Fruit fly (Drosophila melanogaster) whole organism, adult: Measurements from ENCODE around the gene CG31821.

Experiments used
- CG11617 ChIP-seq: fragments of 200-800 bp; sonication (Bioruptor generic); optimal IDR thresholded peaks from 2 replicates; lab custom pipeline; 2017; ENCODE audit warnings: mild to moderate bottlenecking, missing biosample characterization, missing genetic modification reagents, missing genetic modification characterization
- CG12768 ChIP-seq: fragments of 200-800 bp; sonication (Bioruptor generic); optimal IDR thresholded peaks from 2 replicates; lab custom pipeline; 2017; ENCODE audit warnings: missing biosample characterization, missing genetic modification characterization, mild to moderate bottlenecking, moderate library complexity, missing genetic modification reagents
- CG14711 ChIP-seq: fragments of 200-800 bp; sonication (Bioruptor generic); optimal IDR thresholded peaks from 2 replicates; lab custom pipeline; 2018; ENCODE audit warnings: missing biosample characterization, mild to moderate bottlenecking, missing genetic modification characterization, moderate library complexity
- CG1620 ChIP-seq: fragments of 200-800 bp; sonication (Bioruptor generic); optimal IDR thresholded peaks from 2 replicates; lab custom pipeline; 2016; ENCODE audit warnings: missing biosample characterization, missing genetic modification characterization
- CG33017 ChIP-seq: fragments of 200-800 bp; sonication (Bioruptor generic); optimal IDR thresholded peaks from 2 replicates; lab custom pipeline; 2018; ENCODE audit warnings: missing biosample characterization, mild to moderate bottlenecking, missing genetic modification characterization, moderate library complexity
- CG5204 ChIP-seq: fragments of 200-800 bp; sonication (Bioruptor generic); optimal IDR thresholded peaks from 2 replicates; lab custom pipeline; 2016; ENCODE audit warnings: missing biosample characterization, missing genetic modification characterization
- CG7045 ChIP-seq: fragments of 200-800 bp; sonication (Bioruptor generic); optimal IDR thresholded peaks from 2 replicates; lab custom pipeline; 2017; ENCODE audit warnings: missing biosample characterization, mild to moderate bottlenecking, missing genetic modification characterization
- CG7101 ChIP-seq: fragments of 200-800 bp; sonication (Bioruptor generic); optimal IDR thresholded peaks from 2 replicates; lab custom pipeline; 2018; ENCODE audit warnings: missing biosample characterization, mild to moderate bottlenecking, missing genetic modification characterization, moderate library complexity
- Clk ChIP-seq: fragments of 200-800 bp; sonication (Bioruptor generic); optimal IDR thresholded peaks from 2 replicates; lab custom pipeline; 2017; ENCODE audit warnings: missing biosample characterization, missing genetic modification characterization
- Crg-1 ChIP-seq: fragments of 200-800 bp; sonication (Bioruptor generic); optimal IDR thresholded peaks from 2 replicates; lab custom pipeline; 2016; ENCODE audit warnings: missing biosample characterization, missing genetic modification characterization
- Hr96 ChIP-seq: fragments of 200-800 bp; sonication (Bioruptor generic); optimal IDR thresholded peaks from 2 replicates; lab custom pipeline; 2016; ENCODE audit warnings: missing biosample characterization, missing genetic modification characterization
- Mnt ChIP-seq: fragments of 200-800 bp; sonication (Bioruptor generic); optimal IDR thresholded peaks from 2 replicates; lab custom pipeline; 2016; ENCODE audit warnings: missing biosample characterization, mild to moderate bottlenecking, missing genetic modification characterization
- bab1 ChIP-seq: fragments of 200-800 bp; sonication (Bioruptor generic); optimal IDR thresholded peaks from 3 replicates; lab custom pipeline; 2019; ENCODE audit warnings: missing biosample characterization, mild to moderate bottlenecking, missing genetic modification characterization, moderate library complexity
- cic ChIP-seq: fragments of 200-800 bp; sonication (Bioruptor generic); optimal IDR thresholded peaks from 2 replicates; lab custom pipeline; 2017; ENCODE audit warnings: missing biosample characterization, mild to moderate bottlenecking, missing genetic modification characterization, moderate library complexity
- cnc ChIP-seq, 2 experiments: fragments of >200 bp; optimal IDR thresholded peaks; 2 replicates each; lab custom pipeline; 2017
- kay ChIP-seq: fragments of 200-800 bp; sonication (Bioruptor generic); peaks from one replicate; lab custom pipeline; 2016; ENCODE audit warnings: missing biosample characterization, missing genetic modification characterization, borderline replicate concordance
- ovo ChIP-seq: fragments of 200-800 bp; sonication (Bioruptor generic); optimal IDR thresholded peaks from 2 replicates; lab custom pipeline; 2016; ENCODE audit warnings: missing biosample characterization, missing genetic modification characterization
- pad ChIP-seq: fragments of 200-800 bp; sonication (Bioruptor generic); optimal IDR thresholded peaks from 3 replicates; lab custom pipeline; 2017; ENCODE audit warnings: missing biosample characterization, missing genetic modification characterization, mild to moderate bottlenecking, moderate library complexity, missing genetic modification reagents
- tj ChIP-seq: fragments of 200-800 bp; sonication (Bioruptor generic); optimal IDR thresholded peaks from 3 replicates; lab custom pipeline; 2017; ENCODE audit warnings: missing biosample characterization, mild to moderate bottlenecking, missing genetic modification characterization, moderate library complexity
- toe ChIP-seq: fragments of 200-800 bp; sonication (Bioruptor generic); optimal IDR thresholded peaks from 2 replicates; lab custom pipeline; 2016; ENCODE audit warnings: missing biosample characterization, missing genetic modification characterization

CG31821 gene

dm6 chr2L:15912901-15913673, 10.9 kb upstream of the CG31821 start:
- peak; percentile 57 for TF ChIP-seq CG14711 (tag; lab: Kevin White, UChicago)
- TF ChIP-seq toe, result peak; percentile 39
- no peak for TF ChIP-seq CG1620 (GFP tag; lab: Kevin White, UChicago)
- peak; percentile 71 for TF ChIP-seq pad
- peak; percentile 43 for TF ChIP-seq CG7045 (GFP tag; lab: Kevin White, UChicago)
- peak; percentile 77 for TF ChIP-seq kay
- TF ChIP-seq CG7101 (tag; lab: Kevin White, UChicago), result peak; percentile 49
- no peak for TF ChIP-seq Hr96 (GFP tag; lab: Kevin White, UChicago)
- peak; percentile 51 for TF ChIP-seq CG33017 (tag; lab: Kevin White, UChicago)
- no peak for TF ChIP-seq bab1 (GFP tag; lab: Kevin White, UChicago)
- TF ChIP-seq CG5204 (GFP tag; lab: Kevin White, UChicago), result no peak
- no peak for TF ChIP-seq tj (GFP tag; lab: Kevin White, UChicago)
- TF ChIP-seq CG11617 (GFP tag; lab: Kevin White, UChicago), result peak; percentile 63
- peak; percentile 90 for TF ChIP-seq cic
- TF ChIP-seq ovo, result peak; percentile 99
- TF ChIP-seq Mnt, result peak; percentile 93
- no peak for TF ChIP-seq Clk
- no peak for TF ChIP-seq Crg-1 (GFP tag; lab: Kevin White, UChicago)

- TF ChIP-seq CG1620 (GFP tag; lab: Kevin White, UChicago), result peak; percentile 32
- TF ChIP-seq cic, result peak; percentile 38
- TF ChIP-seq CG7101 (tag; lab: Kevin White, UChicago), result peak; percentile 93
- peak; percentile 93 for TF ChIP-seq CG33017 (tag; lab: Kevin White, UChicago)
- peak; percentile 92 for TF ChIP-seq CG11617 (GFP tag; lab: Kevin White, UChicago)
- TF ChIP-seq Mnt, result peak; percentile 33
- TF ChIP-seq bab1 (GFP tag; lab: Kevin White, UChicago), result peak; percentile 93
- peak; percentile 84 for TF ChIP-seq Crg-1 (GFP tag; lab: Kevin White, UChicago)
- peak; percentile 76 for TF ChIP-seq CG5204 (GFP tag; lab: Kevin White, UChicago)
- no peak for TF ChIP-seq cnc (optimal IDR thresholded peaks at IDR 0.05; lab: Kevin White, UChicago)
- TF ChIP-seq pad, result peak; percentile 77
- no peak for TF ChIP-seq ovo
- TF ChIP-seq toe, result peak; percentile 65
- peak; percentile 91 for TF ChIP-seq tj (GFP tag; lab: Kevin White, UChicago)
- TF ChIP-seq kay, result peak; percentile 98
- TF ChIP-seq Clk, result peak; percentile 69
- TF ChIP-seq CG12768 (GFP tag; lab: Kevin White, UChicago), result peak; percentile 90
- peak; percentile 91 for TF ChIP-seq CG7045 (GFP tag; lab: Kevin White, UChicago)
- peak; percentile 38 for TF ChIP-seq Hr96 (GFP tag; lab: Kevin White, UChicago)
- TF ChIP-seq CG14711 (tag; lab: Kevin White, UChicago), result peak; percentile 88
Measured at dm6 chr2L:15912008-15912900, 10.0 kb upstream of the CG31821 start.

dm6 chr2L:15911591-15912007, 9.4 kb upstream of the CG31821 start:
- no peak for TF ChIP-seq CG33017 (tag; lab: Kevin White, UChicago)
- TF ChIP-seq kay, result no peak
- TF ChIP-seq Hr96 (GFP tag; lab: Kevin White, UChicago), result no peak
- TF ChIP-seq CG7101 (tag; lab: Kevin White, UChicago), result no peak
- TF ChIP-seq CG11617 (GFP tag; lab: Kevin White, UChicago), result no peak
- TF ChIP-seq Crg-1 (GFP tag; lab: Kevin White, UChicago), result no peak
- TF ChIP-seq bab1 (GFP tag; lab: Kevin White, UChicago), result no peak
- TF ChIP-seq CG14711 (tag; lab: Kevin White, UChicago), result no peak

- TF ChIP-seq CG5204 (GFP tag; lab: Kevin White, UChicago) (peak; percentile 69), CG12768 (GFP tag; lab: Kevin White, UChicago) (no peak), tj (GFP tag; lab: Kevin White, UChicago) (no peak), Hr96 (GFP tag; lab: Kevin White, UChicago) (peak; percentile 20), CG1620 (GFP tag; lab: Kevin White, UChicago) (peak; percentile 13), Mnt (no peak), CG14711 (tag; lab: Kevin White, UChicago) (peak; percentile 61), pad (peak; percentile 12), kay (peak; percentile 72), cnc (optimal IDR thresholded peaks at IDR 0.05; lab: Kevin White, UChicago) (no peak), CG7045 (GFP tag; lab: Kevin White, UChicago) (peak; percentile 29), bab1 (GFP tag; lab: Kevin White, UChicago) (peak; percentile 85), CG33017 (tag; lab: Kevin White, UChicago) (no peak), Clk (no peak), cic (no peak), Crg-1 (GFP tag; lab: Kevin White, UChicago) (no peak), toe (peak; percentile 48), ovo (no peak), CG7101 (tag; lab: Kevin White, UChicago) (peak; percentile 26), CG11617 (GFP tag; lab: Kevin White, UChicago) (peak; percentile 12)
Measured at dm6 chr2L:15910937-15911590, 8.9 kb upstream of the CG31821 start.
